Fruit fly (Drosophila melanogaster): ENCODE data around the gene CG14435.

Gene CG14435

DNA sequence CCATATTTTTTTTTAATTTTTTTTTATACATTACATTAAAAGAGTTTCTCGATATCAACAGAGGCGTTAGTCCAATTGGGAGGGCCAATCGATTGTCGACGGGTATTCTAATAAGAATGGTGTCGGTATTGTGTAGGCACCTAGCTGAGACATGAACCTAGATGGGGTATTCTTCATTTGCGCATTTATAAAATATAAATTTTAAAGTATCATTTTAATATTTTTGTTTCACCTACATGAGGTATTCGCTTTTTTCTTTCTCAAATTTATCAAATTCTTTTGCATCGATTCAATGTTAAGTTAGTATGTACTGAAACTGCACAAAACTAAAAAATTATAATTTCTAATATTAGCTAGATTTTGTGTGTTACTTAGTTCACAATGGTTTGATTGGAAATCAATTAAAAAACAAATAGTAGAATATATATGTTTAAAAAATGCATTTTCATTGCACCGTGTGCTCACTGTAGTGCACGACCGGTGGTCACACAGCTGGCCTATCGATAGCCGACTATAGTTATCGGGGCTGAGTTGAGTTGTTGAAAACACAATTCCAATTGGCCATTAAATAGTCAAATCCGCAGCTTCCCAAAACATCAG, at the start of gene CG14435, which contains the start of gene Tmf (continued):
- TF ChIP-seq zf30C (GFP tag; optimal IDR thresholded peaks at IDR 0.05) (no peak), gcm (GFP tag; optimal IDR thresholded peaks at IDR 0.05) (peak; percentile 62), zfh2 (GFP tag; optimal IDR thresholded peaks at IDR 0.05) (peak; percentile 74), CG6791 (GFP tag; IDR thresholded peaks at IDR 0.05; ENCODE audit: partially characterized antibody) (peak; percentile 51; the same call in 2 of the 3 replicates), Chrac-16 (GFP tag; optimal IDR thresholded peaks at IDR 0.05) (peak; percentile 83), HLH3B (GFP tag; IDR thresholded peaks at IDR 0.05) (peak; percentile 82), D19A (tag; optimal IDR thresholded peaks at IDR 0.05) (peak; percentile 74), CG7372 (GFP tag; IDR thresholded peaks at IDR 0.05) (peak; percentile 85), Fer3 (tag; optimal IDR thresholded peaks at IDR 0.05) (peak; percentile 80), p53 (GFP tag; optimal IDR thresholded peaks at IDR 0.05) (no peak), Bteb2 (GFP tag; optimal IDR thresholded peaks at IDR 0.05) (peak; percentile 27), CG8388 (GFP tag; optimal IDR thresholded peaks at IDR 0.05) (peak; percentile 76), Stat92E (GFP tag; optimal IDR thresholded peaks at IDR 0.05) (no peak), gt (GFP tag; IDR thresholded peaks at IDR 0.05) (peak; percentile 56; the same call in 1 of the 2 replicates), br (optimal IDR thresholded peaks at IDR 0.05) (no peak), emc (GFP tag; optimal IDR thresholded peaks at IDR 0.05) (no peak), wdn (GFP tag; IDR thresholded peaks at IDR 0.05) (peak; percentile 76), nerfin-1 (tag; optimal IDR thresholded peaks at IDR 0.05) (peak; percentile 77), Vsx1 (GFP tag; optimal IDR thresholded peaks at IDR 0.05) (peak; percentile 47), Dbx (GFP tag; IDR thresholded peaks at IDR 0.05) (peak; percentile 91), pzg (GFP tag; optimal IDR thresholded peaks at IDR 0.05) (peak; percentile 46), chinmo (GFP tag; IDR thresholded peaks at IDR 0.05; ENCODE audit: partially characterized antibody) (0 out of 4 replicates have a peak, but pooled peaks have one; percentile 48), Doc2 (GFP tag; IDR thresholded peaks at IDR 0.05) (no peak), dpn (GFP tag; optimal IDR thresholded peaks at IDR 0.05) (peak; percentile 62 to 81), CG6854 (GFP tag; optimal IDR thresholded peaks at IDR 0.05) (peak; percentile 43), CG12299 (tag; optimal IDR thresholded peaks at IDR 0.05) (peak; percentile 62), CG18011 (GFP tag; optimal IDR thresholded peaks at IDR 0.05) (peak; percentile 60), CG3163 (GFP tag; optimal IDR thresholded peaks at IDR 0.05) (no peak), stc (GFP tag; IDR thresholded peaks at IDR 0.05) (peak; percentile 78), CG9215 (GFP tag; IDR thresholded peaks at IDR 0.05) (peak; percentile 91), CG17359 (tag; optimal IDR thresholded peaks at IDR 0.05) (peak; percentile 95), Mrtf (GFP tag; IDR thresholded peaks at IDR 0.05) (peak; percentile 83; the same call in 2 of the 3 replicates), grn (GFP tag; optimal IDR thresholded peaks at IDR 0.05) (no peak), prd (optimal IDR thresholded peaks at IDR 0.05) (no peak), prd (GFP tag; IDR thresholded peaks at IDR 0.05) (peak; percentile 93), CG16815 (GFP tag; optimal IDR thresholded peaks at IDR 0.05) (peak; percentile 86), ara (GFP tag; IDR thresholded peaks at IDR 0.05) (peak; percentile 77), Mes4 (GFP tag; optimal IDR thresholded peaks at IDR 0.05) (peak; percentile 33), pros (GFP tag; optimal IDR thresholded peaks at IDR 0.05) (no peak), BtbVII (GFP tag; optimal IDR thresholded peaks at IDR 0.05) (peak; percentile 74), lov (optimal IDR thresholded peaks at IDR 0.05) (no peak), lov (GFP tag; IDR thresholded peaks at IDR 0.05) (peak; percentile 73; the same call in 2 of the 3 replicates), otp (GFP tag; IDR thresholded peaks at IDR 0.05) (peak; percentile 58; the same call in 1 of the 3 replicates), seq (GFP tag; IDR thresholded peaks at IDR 0.05) (peak; percentile 69), trh (GFP tag; optimal IDR thresholded peaks at IDR 0.05) (peak; percentile 60), CG30403 (GFP tag; optimal IDR thresholded peaks at IDR 0.05) (peak; percentile 91), CG2199 (GFP tag; IDR thresholded peaks at IDR 0.05) (0 out of 3 replicates have a peak, but pooled peaks have one; percentile 24), Usf (GFP tag; optimal IDR thresholded peaks at IDR 0.05) (peak; percentile 81), hkb (optimal IDR thresholded peaks at IDR 0.05) (no peak), hkb (GFP tag; IDR thresholded peaks at IDR 0.05) (peak; percentile 82), gfzf (GFP tag; optimal IDR thresholded peaks at IDR 0.05) (peak; percentile 62)

Measured in whole organism, embryonic.